Worm (Caenorhabditis elegans) whole organism, L3 larva: Measurements from ENCODE around the gene F11A10.5.

Experiments used
- R02D3.7 ChIP-seq: fragments of 150-350 bp; optimal IDR thresholded peaks from 2 replicates; lab custom pipeline; 2014; ENCODE audit warnings: missing biosample characterization, missing genetic modification characterization
- ZK546.5 ChIP-seq: sonication (generic microtip); optimal IDR thresholded peaks from 2 replicates; lab custom pipeline; 2017; ENCODE audit warnings: missing biosample characterization, missing genetic modification characterization
- aly-2 ChIP-seq: fragments of 150-350 bp; optimal IDR thresholded peaks from 2 replicates; lab custom pipeline; 2014; ENCODE audit warnings: missing biosample characterization, missing genetic modification characterization
- ama-1 ChIP-seq: fragments of 150-350 bp; optimal IDR thresholded peaks from 2 replicates; lab custom pipeline; 2018
- ceh-16 ChIP-seq: sonication (generic microtip); optimal IDR thresholded peaks from 2 replicates; lab custom pipeline; 2017; ENCODE audit warnings: missing biosample characterization, missing genetic modification characterization
- ceh-82 ChIP-seq: fragments of 150-350 bp; optimal IDR thresholded peaks from 2 replicates; lab custom pipeline; 2014; ENCODE audit warnings: missing biosample characterization, missing genetic modification characterization
- daf-12 ChIP-seq: fragments of 150-350 bp; optimal IDR thresholded peaks from 2 replicates; lab custom pipeline; 2014; ENCODE audit warnings: missing biosample characterization, missing genetic modification reagents, missing genetic modification characterization
- egl-27 ChIP-seq: sonication (generic microtip); optimal IDR thresholded peaks from 4 replicates; lab custom pipeline; 2017; ENCODE audit warnings: missing biosample characterization, missing genetic modification reagents, missing genetic modification characterization
- egl-5 ChIP-seq: fragments of 150-350 bp; optimal IDR thresholded peaks from 2 replicates; lab custom pipeline; 2017; ENCODE audit warnings: missing biosample characterization, missing genetic modification reagents, missing genetic modification characterization, inconsistent platforms
- elt-1 ChIP-seq: fragments of 150-350 bp; optimal IDR thresholded peaks from 2 replicates; lab custom pipeline; 2014; ENCODE audit warnings: missing biosample characterization, missing genetic modification characterization
- elt-2 ChIP-seq: sonication (generic microtip); optimal IDR thresholded peaks from 2 replicates; lab custom pipeline; 2016; ENCODE audit warnings: missing genetic modification reagents, mild to moderate bottlenecking, missing genetic modification characterization, missing compliant biosample characterization
- elt-3 ChIP-seq, 3 experiments: fragments of 150-350 bp in 1 of 3; sonication (generic microtip) in 2 of 3; optimal IDR thresholded peaks; 2 replicates in 2 of 3; 4 replicates in 1 of 3; lab custom pipeline; 2014 to 2017; ENCODE audit warnings: missing biosample characterization in 3 of 3, missing genetic modification characterization in 3 of 3
- eor-1 ChIP-seq, 2 experiments: fragments of 150-350 bp; optimal IDR thresholded peaks; 2 replicates each; lab custom pipeline; 2014 to 2018; ENCODE audit warnings: missing biosample characterization in 2 of 2, missing genetic modification characterization in 2 of 2
- fkh-10 ChIP-seq: sonication (generic microtip); optimal IDR thresholded peaks from 2 replicates; lab custom pipeline; 2017; ENCODE audit warnings: missing biosample characterization, missing genetic modification reagents, missing genetic modification characterization
- fkh-2 ChIP-seq: fragments of 150-350 bp; optimal IDR thresholded peaks from 2 replicates; lab custom pipeline; 2014; ENCODE audit warnings: missing biosample characterization, missing genetic modification reagents, missing genetic modification characterization
- fos-1 ChIP-seq: fragments of 150-350 bp; optimal IDR thresholded peaks from 2 replicates; lab custom pipeline; 2014; ENCODE audit warnings: missing biosample characterization, missing genetic modification characterization
- hmg-11 ChIP-seq: sonication (generic microtip); optimal IDR thresholded peaks from 2 replicates; lab custom pipeline; 2016; ENCODE audit warnings: missing genetic modification characterization, missing compliant biosample characterization
- jun-1 ChIP-seq: fragments of 150-350 bp; optimal IDR thresholded peaks from 2 replicates; lab custom pipeline; 2014; ENCODE audit warnings: missing biosample characterization, missing genetic modification reagents, missing genetic modification characterization
- lin-15B ChIP-seq: fragments of 150-350 bp; optimal IDR thresholded peaks from 2 replicates; lab custom pipeline; 2014; ENCODE audit warnings: missing biosample characterization, missing genetic modification characterization
- lin-39 ChIP-seq: fragments of 150-350 bp; optimal IDR thresholded peaks from 2 replicates; lab custom pipeline; 2018; ENCODE audit warnings: missing biosample characterization, missing genetic modification reagents, missing genetic modification characterization
- lsy-12 ChIP-seq: sonication (generic microtip); optimal IDR thresholded peaks from 2 replicates; lab custom pipeline; 2016; ENCODE audit warnings: mild to moderate bottlenecking, missing genetic modification characterization, missing compliant biosample characterization
- mdl-1 ChIP-seq: fragments of 150-350 bp; optimal IDR thresholded peaks from 2 replicates; lab custom pipeline; 2014; ENCODE audit warnings: missing biosample characterization, missing genetic modification characterization
- mml-1 ChIP-seq: fragments of 150-350 bp; sonication (generic microtip); optimal IDR thresholded peaks from 3 replicates; lab custom pipeline; 2014; ENCODE audit warnings: missing biosample characterization, missing genetic modification characterization
- nfya-1 ChIP-seq: sonication (generic microtip); optimal IDR thresholded peaks from 2 replicates; lab custom pipeline; 2017; ENCODE audit warnings: missing genetic modification characterization, mild to moderate bottlenecking, missing compliant biosample characterization, antibody characterized with exemption, moderate library complexity; ENCODE audit not compliant: insufficient read depth
- nhr-11 ChIP-seq: fragments of 150-350 bp; optimal IDR thresholded peaks from 2 replicates; lab custom pipeline; 2014; ENCODE audit warnings: missing biosample characterization, missing genetic modification characterization
- nhr-12 ChIP-seq: fragments of 150-350 bp; optimal IDR thresholded peaks from 2 replicates; lab custom pipeline; 2014; ENCODE audit warnings: missing biosample characterization, missing genetic modification characterization
- nhr-23 ChIP-seq: fragments of 150-350 bp; optimal IDR thresholded peaks from 2 replicates; lab custom pipeline; 2014; ENCODE audit warnings: missing biosample characterization, missing genetic modification reagents, missing genetic modification characterization
- nhr-237 ChIP-seq: fragments of 150-350 bp; optimal IDR thresholded peaks from 2 replicates; lab custom pipeline; 2014; ENCODE audit warnings: missing biosample characterization, missing genetic modification characterization
- nhr-25 ChIP-seq: sonication (generic microtip); optimal IDR thresholded peaks from 2 replicates; lab custom pipeline; 2017; ENCODE audit warnings: missing biosample characterization, missing genetic modification characterization
- nhr-28 ChIP-seq: fragments of 150-350 bp; optimal IDR thresholded peaks from 2 replicates; lab custom pipeline; 2014; ENCODE audit warnings: missing biosample characterization, missing genetic modification characterization
- nhr-43 ChIP-seq: sonication (generic microtip); optimal IDR thresholded peaks from 2 replicates; lab custom pipeline; 2016; ENCODE audit warnings: mild to moderate bottlenecking, missing genetic modification characterization, missing compliant biosample characterization; ENCODE audit not compliant: poor library complexity, severe bottlenecking
- nhr-67 ChIP-seq: fragments of 150-350 bp; optimal IDR thresholded peaks from 2 replicates; lab custom pipeline; 2014; ENCODE audit warnings: missing biosample characterization, missing genetic modification characterization
- nhr-76 ChIP-seq: fragments of 150-350 bp; sonication (generic microtip); optimal IDR thresholded peaks from 5 replicates; lab custom pipeline; 2014; ENCODE audit warnings: missing biosample characterization, missing genetic modification characterization
- nhr-77 ChIP-seq: fragments of 150-350 bp; optimal IDR thresholded peaks from 2 replicates; lab custom pipeline; 2014; ENCODE audit warnings: missing biosample characterization, missing genetic modification characterization
- pha-4 ChIP-seq: fragments of 150-350 bp; optimal IDR thresholded peaks from 2 replicates; lab custom pipeline; 2014; ENCODE audit warnings: missing biosample characterization, missing genetic modification reagents, missing genetic modification characterization
- pqm-1 ChIP-seq: fragments of 150-350 bp; optimal IDR thresholded peaks from 2 replicates; lab custom pipeline; 2017; ENCODE audit warnings: missing biosample characterization, missing genetic modification characterization, inconsistent platforms
- skn-1 ChIP-seq: fragments of 150-350 bp; optimal IDR thresholded peaks from 2 replicates; lab custom pipeline; 2014; ENCODE audit warnings: missing biosample characterization, missing genetic modification characterization
- snpc-4 ChIP-seq: fragments of 150-350 bp; optimal IDR thresholded peaks from 2 replicates; lab custom pipeline; 2014; ENCODE audit warnings: missing biosample characterization, missing genetic modification characterization
- tbx-2 ChIP-seq: sonication (generic microtip); optimal IDR thresholded peaks from 2 replicates; lab custom pipeline; 2016; ENCODE audit warnings: mild to moderate bottlenecking, missing genetic modification characterization, missing compliant biosample characterization
- unc-39 ChIP-seq: sonication (generic microtip); optimal IDR thresholded peaks from 4 replicates; lab custom pipeline; 2017; ENCODE audit warnings: missing biosample characterization, missing genetic modification characterization
- unc-62 ChIP-seq: fragments of 150-350 bp; sonication (generic microtip); optimal IDR thresholded peaks from 4 replicates; lab custom pipeline; 2014; ENCODE audit warnings: missing biosample characterization, missing genetic modification reagents, missing genetic modification characterization
- zag-1 ChIP-seq: fragments of 150-350 bp; optimal IDR thresholded peaks from 2 replicates; lab custom pipeline; 2014; ENCODE audit warnings: missing biosample characterization, missing genetic modification characterization
- ztf-11 ChIP-seq: fragments of 150-350 bp; optimal IDR thresholded peaks from 2 replicates; lab custom pipeline; 2014; ENCODE audit warnings: missing biosample characterization, missing genetic modification characterization
- ztf-4 ChIP-seq: fragments of 150-350 bp; optimal IDR thresholded peaks from 2 replicates; lab custom pipeline; 2014; ENCODE audit warnings: missing biosample characterization, missing genetic modification characterization

The F11A10.5 gene

DNA sequence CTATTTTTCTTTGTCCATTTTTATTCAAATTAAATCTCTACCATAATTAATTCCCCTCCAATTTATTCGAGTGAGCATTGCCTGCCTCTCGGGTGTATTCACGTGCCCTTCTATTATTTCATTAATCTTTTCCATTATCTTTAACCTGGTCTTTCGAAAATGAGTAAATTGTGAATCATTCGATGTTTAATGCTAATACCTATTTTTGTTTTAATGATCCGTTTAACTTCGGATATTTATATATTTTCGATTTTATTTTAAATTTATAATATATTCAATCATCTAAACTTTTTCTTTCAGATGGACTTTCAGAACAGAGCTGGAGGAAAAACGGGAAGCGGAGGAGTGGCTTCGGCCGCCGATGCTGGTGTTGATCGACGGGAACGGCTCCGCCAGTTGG, 9.7 kb upstream of the F11A10.5 start, which contains the start of gene repo-1:
TSS of gene repo-1 (plus strand) at position 301 of the 400 bp plus-strand sequence.
- no peak for TF ChIP-seq mml-1 (tag; lab: Kevin White, UChicago)
- TF ChIP-seq aly-2 (tag; lab: Kevin White, UChicago): no peak
- TF ChIP-seq fkh-2 (tag; lab: Kevin White, UChicago): no peak
- TF ChIP-seq nhr-11 (tag; lab: Kevin White, UChicago): no peak
- no peak for TF ChIP-seq hmg-11
- no peak for TF ChIP-seq R02D3.7 (tag; lab: Kevin White, UChicago)
- no peak for TF ChIP-seq zag-1
- no peak for TF ChIP-seq nhr-25
- no peak for TF ChIP-seq pqm-1 (tag; lab: Kevin White, UChicago)
- no peak for TF ChIP-seq elt-2
- TF ChIP-seq fkh-10: no peak
- TF ChIP-seq ceh-82 (tag; lab: Kevin White, UChicago): no peak
- TF ChIP-seq eor-1 (tag; optimal IDR thresholded peaks at IDR 0.05; lab: Kevin White, UChicago): no peak
- no peak for TF ChIP-seq jun-1 (tag; lab: Kevin White, UChicago)
- no peak for TF ChIP-seq nhr-12 (tag; lab: Kevin White, UChicago)

DNA sequence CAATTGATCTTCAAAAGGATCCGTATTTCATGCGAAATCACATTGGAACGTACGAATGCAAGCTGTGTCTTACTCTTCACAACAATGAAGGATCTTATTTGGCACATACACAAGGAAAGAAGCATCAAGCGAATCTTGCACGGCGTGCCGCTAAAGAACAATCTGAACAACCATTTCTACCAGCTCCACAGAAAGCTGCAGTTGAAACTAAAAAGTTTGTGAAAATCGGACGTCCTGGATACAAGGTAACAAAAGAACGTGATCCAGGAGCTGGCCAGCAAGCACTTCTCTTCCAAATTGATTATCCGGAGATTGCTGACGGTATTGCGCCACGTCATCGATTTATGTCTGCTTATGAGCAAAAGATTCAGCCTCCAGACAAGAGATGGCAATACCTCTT, 9.3 kb upstream of the F11A10.5 start:
- TF ChIP-seq pqm-1 (tag; lab: Kevin White, UChicago) (no peak), ama-1 (lab: Kevin White, UChicago) (peak; percentile 25)

DNA sequence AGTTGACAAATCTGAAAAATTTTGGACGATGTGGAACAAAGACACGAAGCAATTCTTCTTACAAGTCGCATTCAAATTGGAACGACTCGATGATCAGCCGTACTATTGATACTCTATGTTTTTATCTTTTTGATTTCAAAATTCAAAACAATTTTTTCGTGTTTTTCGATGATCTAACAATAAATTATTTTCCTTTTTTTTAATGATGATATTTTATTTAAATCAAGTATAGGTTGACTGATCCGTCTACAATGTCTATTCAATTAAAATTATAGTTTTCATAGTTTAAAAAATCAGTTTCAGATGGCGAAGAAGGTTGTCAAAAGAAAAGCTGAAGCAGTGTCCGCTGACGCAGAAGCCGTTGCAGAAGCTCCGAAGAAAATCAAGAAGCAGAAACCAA, 8.8 kb upstream of the F11A10.5 start, which contains the start of gene rbm-34:
TSS of gene rbm-34 (plus strand) at position 301 of the 400 bp plus-strand sequence.
- no peak for TF ChIP-seq ZK546.5
- TF ChIP-seq lin-15B: no peak
- no peak for TF ChIP-seq unc-62 (GFP tag; lab: Kevin White, UChicago)
- TF ChIP-seq mdl-1 (tag; lab: Kevin White, UChicago): no peak

DNA sequence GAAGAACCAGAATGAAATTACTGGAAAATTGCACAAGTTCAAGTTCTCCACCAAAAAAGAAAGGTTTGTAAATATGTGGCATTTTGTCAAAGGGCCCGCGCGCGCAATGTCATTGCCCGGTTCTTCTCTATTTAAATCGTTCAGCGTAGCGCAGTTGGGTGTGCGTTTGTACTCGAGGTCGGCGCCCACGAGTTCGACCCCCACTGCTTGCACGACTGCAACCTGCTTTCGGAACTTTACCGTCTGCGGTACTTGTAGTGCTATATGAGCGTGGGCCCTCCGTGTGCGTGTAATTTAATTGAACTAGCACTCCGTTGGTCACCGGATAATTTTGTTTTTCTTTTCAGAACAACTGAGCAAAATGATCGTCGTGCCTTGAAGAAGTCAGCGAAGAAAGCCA, 7.4 kb upstream of the F11A10.5 start:
- peak; percentile 16 for TF ChIP-seq pqm-1 (tag; lab: Kevin White, UChicago)
- TF ChIP-seq snpc-4 (tag; lab: Kevin White, UChicago): peak; percentile 46
- no peak for TF ChIP-seq mml-1 (tag; lab: Kevin White, UChicago)
- TF ChIP-seq skn-1: peak; percentile 15
- peak; percentile 48 for TF ChIP-seq nhr-76
- TF ChIP-seq ama-1 (lab: Kevin White, UChicago): peak; percentile 71
- no peak for TF ChIP-seq aly-2 (tag; lab: Kevin White, UChicago)
- peak; percentile 19 for TF ChIP-seq ztf-4
- peak; percentile 85 for TF ChIP-seq hmg-11
- peak; percentile 82 for TF ChIP-seq pha-4 (tag; lab: Kevin White, UChicago)
- peak; percentile 60 for TF ChIP-seq elt-2
- peak; percentile 79 for TF ChIP-seq nhr-25
- TF ChIP-seq tbx-2 (tag; lab: Kevin White, UChicago): peak; percentile 63
- no peak for TF ChIP-seq daf-12 (tag; lab: Kevin White, UChicago)
- peak; percentile 19 for TF ChIP-seq lin-15B
- TF ChIP-seq nfya-1 (tag; lab: Kevin White, UChicago): peak; percentile 68
- TF ChIP-seq elt-3 (tag; optimal IDR thresholded peaks at IDR 0.05; lab: Kevin White, UChicago): peak in 1 of 3 experiments; percentile 59
- no peak for TF ChIP-seq unc-62 (GFP tag; lab: Kevin White, UChicago)
- no peak for TF ChIP-seq elt-1 (tag; lab: Kevin White, UChicago)
- peak; percentile 32 for TF ChIP-seq nhr-77 (tag; lab: Kevin White, UChicago)
- no peak for TF ChIP-seq zag-1
- TF ChIP-seq nhr-11 (tag; lab: Kevin White, UChicago): no peak
- peak; percentile 52 for TF ChIP-seq R02D3.7 (tag; lab: Kevin White, UChicago)
- TF ChIP-seq lsy-12 (tag; lab: Kevin White, UChicago): peak; percentile 84
- TF ChIP-seq lin-39 (tag; lab: Kevin White, UChicago): peak; percentile 86
- TF ChIP-seq nhr-237 (tag; lab: Kevin White, UChicago): no peak
- TF ChIP-seq nhr-43: peak; percentile 83
- TF ChIP-seq nhr-23: peak; percentile 63

DNA sequence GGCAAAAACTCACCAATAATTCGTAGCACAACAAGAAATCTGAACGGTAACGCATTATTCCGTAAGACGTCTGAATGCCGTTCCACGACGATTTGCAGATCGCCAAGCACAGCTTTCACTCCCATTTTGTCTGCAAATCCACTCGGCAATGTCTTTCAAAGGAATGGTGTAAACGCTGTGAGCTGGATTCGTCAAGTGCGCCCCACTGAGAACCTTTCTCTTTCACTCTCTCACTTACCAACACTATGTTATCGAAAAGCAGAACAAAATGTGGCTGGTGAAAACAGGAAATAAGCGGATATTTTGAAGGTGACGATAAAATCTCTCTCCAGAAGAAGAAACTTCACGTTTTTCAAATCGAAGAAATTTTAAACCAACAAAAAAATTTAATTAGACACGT, 5.0 kb upstream of the F11A10.5 start:
- TF ChIP-seq ama-1 (lab: Kevin White, UChicago) (no peak), egl-27 (tag; lab: Kevin White, UChicago) (no peak), zag-1 (no peak), lsy-12 (tag; lab: Kevin White, UChicago) (no peak), nhr-28 (tag; lab: Kevin White, UChicago) (no peak), lin-39 (tag; lab: Kevin White, UChicago) (peak; percentile 35), jun-1 (tag; lab: Kevin White, UChicago) (no peak), pha-4 (tag; lab: Kevin White, UChicago) (peak; percentile 69), nfya-1 (tag; lab: Kevin White, UChicago) (peak; percentile 61), fos-1 (tag; lab: Kevin White, UChicago) (no peak), unc-39 (no peak), egl-5 (peak; percentile 26), elt-1 (tag; lab: Kevin White, UChicago) (no peak), ZK546.5 (no peak), snpc-4 (tag; lab: Kevin White, UChicago) (peak; percentile 24), ztf-11 (no peak), unc-62 (GFP tag; lab: Kevin White, UChicago) (no peak), ceh-16 (no peak), skn-1 (peak; percentile 31), nhr-67 (tag; lab: Kevin White, UChicago) (no peak), nhr-25 (peak; percentile 65), daf-12 (tag; lab: Kevin White, UChicago) (no peak), mdl-1 (tag; lab: Kevin White, UChicago) (no peak), lin-15B (peak; percentile 81)
